Fruit fly (Drosophila melanogaster) whole organism, adult: ENCODE measurements around the gene CG2224.
A peak's percentile ranks its signal among the peaks of the same experiment; 100 is the strongest.

Experiments used
- CG12768 ChIP-seq: fragments of 200-800 bp; sonication (Bioruptor generic); optimal IDR thresholded peaks from 2 replicates; lab custom pipeline; 2017; ENCODE audit warnings: missing biosample characterization, missing genetic modification characterization, mild to moderate bottlenecking, moderate library complexity, missing genetic modification reagents
- CG5204 ChIP-seq: fragments of 200-800 bp; sonication (Bioruptor generic); optimal IDR thresholded peaks from 2 replicates; lab custom pipeline; 2016; ENCODE audit warnings: missing biosample characterization, missing genetic modification characterization
- CG7045 ChIP-seq: fragments of 200-800 bp; sonication (Bioruptor generic); optimal IDR thresholded peaks from 2 replicates; lab custom pipeline; 2017; ENCODE audit warnings: missing biosample characterization, mild to moderate bottlenecking, missing genetic modification characterization
- CG7101 ChIP-seq: fragments of 200-800 bp; sonication (Bioruptor generic); optimal IDR thresholded peaks from 2 replicates; lab custom pipeline; 2018; ENCODE audit warnings: missing biosample characterization, mild to moderate bottlenecking, missing genetic modification characterization, moderate library complexity
- Crg-1 ChIP-seq: fragments of 200-800 bp; sonication (Bioruptor generic); optimal IDR thresholded peaks from 2 replicates; lab custom pipeline; 2016; ENCODE audit warnings: missing biosample characterization, missing genetic modification characterization
- kay ChIP-seq: fragments of 200-800 bp; sonication (Bioruptor generic); peaks from one replicate; lab custom pipeline; 2016; ENCODE audit warnings: missing biosample characterization, missing genetic modification characterization, borderline replicate concordance
- tj ChIP-seq: fragments of 200-800 bp; sonication (Bioruptor generic); optimal IDR thresholded peaks from 3 replicates; lab custom pipeline; 2017; ENCODE audit warnings: missing biosample characterization, mild to moderate bottlenecking, missing genetic modification characterization, moderate library complexity
- toe ChIP-seq: fragments of 200-800 bp; sonication (Bioruptor generic); optimal IDR thresholded peaks from 2 replicates; lab custom pipeline; 2016; ENCODE audit warnings: missing biosample characterization, missing genetic modification characterization

DNA sequence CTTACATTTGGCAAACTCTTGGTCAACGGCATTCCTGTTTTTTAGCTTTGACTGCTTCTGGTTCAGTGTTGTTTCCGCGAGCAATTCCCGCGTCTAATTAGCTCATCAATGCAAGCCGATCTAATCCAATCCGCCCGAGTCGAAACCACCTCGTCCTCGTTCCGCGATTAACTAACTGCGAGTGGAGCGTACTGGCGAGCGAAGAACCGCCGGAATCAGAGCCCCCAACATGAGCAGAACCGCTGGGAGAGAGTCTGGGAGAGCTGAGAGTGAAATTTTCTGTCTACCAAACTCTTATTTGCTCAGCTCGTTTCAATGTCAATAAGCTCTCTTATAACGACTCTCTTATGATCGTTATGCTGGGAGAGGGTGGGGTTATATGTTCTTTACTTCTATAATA, 8.9 kb downstream of the CG2224 start:
- TF ChIP-seq CG7045 (GFP tag; lab: Kevin White, UChicago) (peak; percentile 47), tj (GFP tag; lab: Kevin White, UChicago) (peak; percentile 45), kay (GFP tag; lab: Kevin White, UChicago) (peak; percentile 96), toe (GFP tag; lab: Kevin White, UChicago) (peak; percentile 38), Crg-1 (GFP tag; lab: Kevin White, UChicago) (peak; percentile 81), CG7101 (tag; lab: Kevin White, UChicago) (peak; percentile 61), CG5204 (peak; percentile 73), CG12768 (GFP tag; lab: Kevin White, UChicago) (peak; percentile 41)
